Worm (Caenorhabditis elegans): ENCODE results near the gene Y43F8B.9.

DNA sequence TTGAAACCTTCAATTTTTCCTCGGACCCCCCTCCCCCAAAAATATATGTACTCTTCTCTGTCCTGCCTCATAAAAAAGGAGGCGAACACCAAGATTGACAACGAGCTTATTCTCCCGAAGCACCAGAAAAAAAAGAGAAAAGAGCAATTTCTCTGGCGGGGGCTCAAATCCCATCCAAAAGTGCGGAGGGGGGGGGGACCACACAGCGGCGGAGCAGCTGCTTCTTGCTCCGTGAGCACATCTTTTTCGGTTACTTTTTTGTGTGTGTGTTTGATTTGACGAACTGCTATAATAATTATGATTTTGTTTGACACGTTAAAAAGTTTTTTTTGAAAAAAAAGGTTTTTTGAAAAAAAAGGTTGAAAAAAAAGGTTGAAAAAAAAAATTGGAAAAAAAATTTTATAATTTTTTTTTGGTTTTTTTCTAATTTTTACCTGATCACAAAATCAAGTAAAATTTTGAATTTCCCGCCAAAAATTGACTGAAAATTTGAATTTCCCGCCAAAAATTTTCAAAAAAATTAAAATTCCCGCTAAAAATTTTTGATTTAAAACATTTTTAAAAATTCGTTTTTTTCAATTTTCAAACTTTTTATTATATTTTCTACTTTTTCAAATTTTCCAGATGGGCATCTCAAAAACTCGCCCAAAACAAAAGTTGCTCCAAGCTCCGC, 4.0 kb upstream of the Y43F8B.9 start, which contains the start of gene Y43F8B.10:
- no peak for TF ChIP-seq scrt-1 (GFP tag; IDR thresholded peaks at IDR 0.05)
- TF ChIP-seq aly-1 (tag; optimal IDR thresholded peaks at IDR 0.05), result no peak
- TF ChIP-seq sea-1 (GFP tag; conservative IDR thresholded peaks at IDR 0.05), result no peak

Measured in whole organism, early embryonic.